Fruit fly (Drosophila melanogaster) whole organism, embryonic: Measurements from ENCODE around the gene CG43645.

Experiments used
- CG12219 ChIP-seq: fragments of 200-800 bp; sonication (Bioruptor generic); optimal IDR thresholded peaks from 3 replicates; lab custom pipeline; 2018; ENCODE audit warnings: missing biosample characterization, mild to moderate bottlenecking, missing genetic modification characterization
- CG12299 ChIP-seq: fragments of 200-800 bp; sonication (Bioruptor generic); optimal IDR thresholded peaks from 2 replicates; lab custom pipeline; 2018; ENCODE audit warnings: missing biosample characterization, mild to moderate bottlenecking, missing genetic modification characterization
- CG1233 ChIP-seq: fragments of 200-800 bp; sonication (Bioruptor generic); optimal IDR thresholded peaks from 4 replicates; lab custom pipeline; 2018; ENCODE audit warnings: missing biosample characterization, mild to moderate bottlenecking, missing genetic modification characterization
- CG12744 ChIP-seq: fragments of 200-800 bp; sonication (Bioruptor generic); optimal IDR thresholded peaks from 2 replicates; lab custom pipeline; 2016; ENCODE audit warnings: missing biosample characterization, missing genetic modification characterization
- CG12769 ChIP-seq: fragments of 200-800 bp; sonication (Bioruptor generic); optimal IDR thresholded peaks from 2 replicates; lab custom pipeline; 2019; ENCODE audit warnings: missing biosample characterization, mild to moderate bottlenecking, missing genetic modification characterization, moderate library complexity
- CG13296 ChIP-seq: fragments of 200-800 bp; sonication (Bioruptor generic); optimal IDR thresholded peaks from 3 replicates; lab custom pipeline; 2018; ENCODE audit warnings: missing biosample characterization, mild to moderate bottlenecking, missing genetic modification characterization
- CG15696 ChIP-seq: fragments of 200-800 bp; sonication (Bioruptor generic); optimal IDR thresholded peaks from 2 replicates; lab custom pipeline; 2019; ENCODE audit warnings: missing biosample characterization, mild to moderate bottlenecking, missing genetic modification characterization, moderate library complexity
- CG17568 ChIP-seq: fragments of 200-800 bp; sonication (Bioruptor generic); optimal IDR thresholded peaks from 2 replicates; lab custom pipeline; 2018; ENCODE audit warnings: missing biosample characterization, mild to moderate bottlenecking, missing genetic modification characterization, moderate library complexity
- CG1832 ChIP-seq: fragments of 200-800 bp; sonication (Bioruptor generic); optimal IDR thresholded peaks from 2 replicates; lab custom pipeline; 2017; ENCODE audit warnings: missing biosample characterization, mild to moderate bottlenecking, missing genetic modification characterization, inconsistent platforms
- CG18764 ChIP-seq: fragments of 200-800 bp; sonication (Bioruptor generic); optimal IDR thresholded peaks from 3 replicates; lab custom pipeline; 2016; ENCODE audit warnings: missing biosample characterization, missing genetic modification characterization
- CG3065 ChIP-seq: fragments of 200-800 bp; sonication (Bioruptor generic); optimal IDR thresholded peaks from 2 replicates; lab custom pipeline; 2016; ENCODE audit warnings: missing biosample characterization, missing genetic modification characterization
- CG32767 ChIP-seq: fragments of 200-800 bp; sonication (Bioruptor generic); IDR thresholded peaks from 2 replicates; pipeline ENCODE4 v1.3.6; 2022; ENCODE audit warnings: missing biosample characterization, missing genetic modification characterization
- CG34376 ChIP-seq: fragments of 200-800 bp; sonication (Bioruptor generic); optimal IDR thresholded peaks from 2 replicates; lab custom pipeline; 2018; ENCODE audit warnings: missing biosample characterization, mild to moderate bottlenecking, missing genetic modification characterization
- CG34422 ChIP-seq: fragments of 200-800 bp; sonication (Bioruptor generic); IDR thresholded peaks from 3 replicates; pipeline ENCODE4 v1.3.6; 2022; ENCODE audit warnings: missing biosample characterization, missing genetic modification characterization
- CG5245 ChIP-seq: fragments of 200-800 bp; sonication (Bioruptor generic); optimal IDR thresholded peaks from 3 replicates; lab custom pipeline; 2016; ENCODE audit warnings: missing biosample characterization, missing genetic modification characterization
- CoRest ChIP-seq: fragments of 200-800 bp; sonication (Bioruptor generic); optimal IDR thresholded peaks from 3 replicates; lab custom pipeline; 2018; ENCODE audit warnings: missing biosample characterization, mild to moderate bottlenecking, missing genetic modification characterization, moderate library complexity
- Lhr ChIP-seq: fragments of 200-800 bp; sonication (Bioruptor generic); optimal IDR thresholded peaks from 3 replicates; lab custom pipeline; 2017; ENCODE audit warnings: mild to moderate bottlenecking, missing biosample characterization, missing genetic modification reagents, missing genetic modification characterization
- Lpt ChIP-seq: fragments of >200 bp; optimal IDR thresholded peaks from 2 replicates; lab custom pipeline; 2018; ENCODE audit warnings: missing biosample characterization, missing genetic modification characterization
- MBD-R2 ChIP-seq: fragments of 200-800 bp; sonication (Bioruptor generic); IDR thresholded peaks from 2 replicates; pipeline ENCODE4 v1.3.6; 2022; ENCODE audit warnings: missing biosample characterization, missing genetic modification characterization
- Optix ChIP-seq: fragments of 200-800 bp; sonication (Bioruptor generic); IDR thresholded peaks from 3 replicates; pipeline ENCODE4 v1.3.6; 2022; ENCODE audit warnings: missing biosample characterization, missing genetic modification characterization
- Sin3A ChIP-seq: fragments of >200 bp; optimal IDR thresholded peaks from 2 replicates; lab custom pipeline; 2018
- Spps ChIP-seq: fragments of 200-800 bp; sonication (Bioruptor generic); optimal IDR thresholded peaks from 2 replicates; lab custom pipeline; 2018; ENCODE audit warnings: missing biosample characterization, mild to moderate bottlenecking, missing genetic modification characterization
- Usf ChIP-seq: fragments of 200-800 bp; sonication (Bioruptor generic); optimal IDR thresholded peaks from 2 replicates; lab custom pipeline; 2017; ENCODE audit warnings: missing genotype, missing biosample characterization, missing genetic modification characterization
- amos ChIP-seq: fragments of 200-800 bp; sonication (Bioruptor generic); IDR thresholded peaks from 2 replicates; pipeline ENCODE4 v1.3.6; 2022; ENCODE audit warnings: missing biosample characterization, missing genetic modification characterization; ENCODE audit not compliant: partially characterized antibody
- cwo ChIP-seq: fragments of 200-800 bp; sonication (Bioruptor generic); optimal IDR thresholded peaks from 3 replicates; lab custom pipeline; 2017; ENCODE audit warnings: missing biosample characterization, missing genetic modification characterization, mild to moderate bottlenecking, moderate library complexity, missing genetic modification reagents
- da ChIP-seq: fragments of 200-800 bp; sonication (Bioruptor generic); optimal IDR thresholded peaks from 2 replicates; lab custom pipeline; 2016; ENCODE audit warnings: missing biosample characterization, missing genetic modification characterization
- dysf ChIP-seq: fragments of 200-800 bp; sonication (Bioruptor generic); IDR thresholded peaks from 3 replicates; pipeline ENCODE4 v1.3.6; 2022; ENCODE audit warnings: missing biosample characterization, missing genetic modification characterization
- ftz-f1 ChIP-seq: fragments of 200-800 bp; sonication (Bioruptor generic); optimal IDR thresholded peaks from 2 replicates; lab custom pipeline; 2016; ENCODE audit warnings: missing biosample characterization, missing genetic modification characterization
- gcm2 ChIP-seq: fragments of 200-800 bp; sonication (Bioruptor generic); optimal IDR thresholded peaks from 2 replicates; lab custom pipeline; 2016; ENCODE audit warnings: missing biosample characterization, missing genetic modification characterization
- h ChIP-seq: fragments of >200 bp; optimal IDR thresholded peaks from 2 replicates; lab custom pipeline; 2017
- hkb ChIP-seq, 2 experiments: fragments of 200-800 bp in 1 of 2; fragments of >200 bp in 1 of 2; sonication (Bioruptor generic) in 1 of 2; IDR thresholded peaks in 1 of 2; optimal IDR thresholded peaks in 1 of 2; 2 replicates each; pipeline versions ENCODE4 v1.3.6 to Lab custom; 2017 to 2022; ENCODE audit warnings: missing biosample characterization in 1 of 2, missing genetic modification characterization in 1 of 2
- insv ChIP-seq, 2 experiments: fragments of 200-800 bp; sonication (Bioruptor generic); optimal IDR thresholded peaks; 3 replicates each; lab custom pipeline; 2016 to 2018; ENCODE audit warnings: missing biosample characterization in 2 of 2, missing genetic modification characterization in 2 of 2
- jumu ChIP-seq: fragments of 200-800 bp; sonication (Bioruptor generic); optimal IDR thresholded peaks from 3 replicates; lab custom pipeline; 2016; ENCODE audit warnings: missing biosample characterization, missing genetic modification characterization
- kah ChIP-seq: fragments of 200-800 bp; sonication (Bioruptor generic); optimal IDR thresholded peaks from 2 replicates; lab custom pipeline; 2018; ENCODE audit warnings: missing biosample characterization, mild to moderate bottlenecking, missing genetic modification characterization
- knrl ChIP-seq: fragments of 200-800 bp; sonication (Bioruptor generic); IDR thresholded peaks from 3 replicates; pipeline ENCODE4 v1.3.6; 2022; ENCODE audit warnings: missing biosample characterization, missing genetic modification characterization; ENCODE audit not compliant: partially characterized antibody
- lbe ChIP-seq: fragments of 200-800 bp; sonication (Bioruptor generic); optimal IDR thresholded peaks from 2 replicates; lab custom pipeline; 2016; ENCODE audit warnings: missing biosample characterization, mild to moderate bottlenecking, missing genetic modification characterization
- pfk ChIP-seq: fragments of 200-800 bp; sonication (Bioruptor generic); optimal IDR thresholded peaks from 2 replicates; lab custom pipeline; 2018; ENCODE audit warnings: missing biosample characterization, mild to moderate bottlenecking, missing genetic modification characterization, moderate library complexity
- phol ChIP-seq: fragments of 200-800 bp; sonication (Bioruptor generic); optimal IDR thresholded peaks from 3 replicates; lab custom pipeline; 2018; ENCODE audit warnings: missing biosample characterization, mild to moderate bottlenecking, missing genetic modification characterization, moderate library complexity
- pnt ChIP-seq: fragments of 200-800 bp; sonication (Bioruptor generic); optimal IDR thresholded peaks from 3 replicates; lab custom pipeline; 2016; ENCODE audit warnings: missing biosample characterization, missing genetic modification characterization
- ranshi ChIP-seq: fragments of 200-800 bp; sonication (Bioruptor generic); IDR thresholded peaks from 2 replicates; pipeline ENCODE4 v1.3.6; 2022; ENCODE audit warnings: missing biosample characterization, missing genetic modification characterization
- run ChIP-seq: fragments of 200-800 bp; sonication (Bioruptor generic); optimal IDR thresholded peaks from 3 replicates; lab custom pipeline; 2018; ENCODE audit warnings: missing biosample characterization, mild to moderate bottlenecking, missing genetic modification characterization
- sens-2 ChIP-seq: fragments of 200-800 bp; sonication (Bioruptor generic); IDR thresholded peaks from 2 replicates; pipeline ENCODE4 v1.3.6; 2022; ENCODE audit warnings: missing biosample characterization, missing genetic modification characterization
- slbo ChIP-seq: fragments of 200-800 bp; sonication (Bioruptor generic); IDR thresholded peaks from 2 replicates; pipeline ENCODE4 v1.3.6; 2022; ENCODE audit warnings: missing biosample characterization, missing genetic modification characterization
- ssp ChIP-seq: fragments of 200-800 bp; sonication (Bioruptor generic); IDR thresholded peaks from 2 replicates; pipeline ENCODE4 v1.3.6; 2022; ENCODE audit warnings: missing biosample characterization, missing genetic modification characterization
- stwl ChIP-seq: fragments of 200-800 bp; sonication (Bioruptor generic); optimal IDR thresholded peaks from 3 replicates; lab custom pipeline; 2018; ENCODE audit warnings: missing biosample characterization, mild to moderate bottlenecking, missing genetic modification characterization, moderate library complexity
- tup ChIP-seq: fragments of 200-800 bp; sonication (Bioruptor generic); optimal IDR thresholded peaks from 2 replicates; lab custom pipeline; 2016; ENCODE audit warnings: missing biosample characterization, mild to moderate bottlenecking, missing genetic modification characterization, moderate library complexity
- unpg ChIP-seq: fragments of 200-800 bp; sonication (Bioruptor generic); optimal IDR thresholded peaks from 3 replicates; lab custom pipeline; 2018; ENCODE audit warnings: missing biosample characterization, mild to moderate bottlenecking, missing genetic modification characterization, moderate library complexity
- zen ChIP-seq: fragments of 200-800 bp; sonication (Bioruptor generic); optimal IDR thresholded peaks from 3 replicates; lab custom pipeline; 2018; ENCODE audit warnings: missing biosample characterization, mild to moderate bottlenecking, missing genetic modification characterization, moderate library complexity
- zen2 ChIP-seq: fragments of 200-800 bp; sonication (Bioruptor generic); IDR thresholded peaks from 3 replicates; pipeline ENCODE4 v1.3.6; 2022; ENCODE audit warnings: missing biosample characterization, missing genetic modification characterization; ENCODE audit not compliant: partially characterized antibody

The CG43645 gene

DNA sequence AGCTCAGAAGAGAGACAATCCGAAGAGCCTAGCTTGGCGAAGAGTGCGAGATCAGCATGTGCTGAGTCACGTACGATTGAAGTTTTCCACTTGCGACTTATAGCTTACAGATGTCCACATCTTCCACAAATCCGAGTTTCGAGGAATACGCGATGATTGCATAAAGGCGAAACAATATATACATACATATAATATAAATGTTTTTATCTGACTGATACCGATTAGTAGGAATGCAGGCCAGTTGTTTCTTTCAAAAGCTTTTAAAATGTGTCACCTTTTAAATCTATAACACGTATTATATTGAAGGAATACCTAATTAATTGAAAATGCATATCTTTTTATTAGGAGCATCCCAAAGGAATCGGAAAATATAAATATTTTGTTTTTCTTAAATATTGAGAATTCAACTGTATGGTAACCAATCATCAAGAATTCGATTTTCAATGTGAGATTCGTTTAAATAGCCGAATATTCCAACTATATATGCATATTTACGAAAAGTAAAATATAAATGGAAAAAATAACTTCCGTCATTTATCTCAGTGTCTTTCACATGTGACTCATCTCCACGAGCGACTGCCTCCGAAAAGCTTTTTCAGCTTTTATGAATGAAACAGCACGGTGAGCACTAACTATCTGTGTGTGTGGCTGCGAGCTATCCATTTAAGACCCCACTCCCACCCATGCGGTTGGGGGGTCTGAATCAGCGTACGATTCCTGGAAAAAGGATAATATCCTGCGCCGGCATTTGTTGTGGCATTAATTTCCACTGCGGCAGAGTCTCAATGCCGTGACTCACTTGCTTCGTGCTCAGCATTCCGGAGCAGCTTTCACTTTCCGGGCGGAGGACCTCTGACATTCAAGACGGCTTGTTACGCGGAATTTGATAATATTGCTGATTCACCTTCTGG is 34.8 kb upstream of the CG43645 start (continued):
- TF ChIP-seq slbo (peak; percentile 63), CG5245 (GFP tag; lab: Kevin White, UChicago) (no peak), pnt (GFP tag; lab: Kevin White, UChicago) (peak; percentile 4), CG15696 (no peak), CG17568 (peak; percentile 22), CG34422 (GFP tag; lab: Robert Waterston, UW) (0 out of 3 replicates have a peak, but pooled peaks have one; percentile 38), zen (tag; lab: Kevin White, UChicago) (no peak), tup (GFP tag; lab: Kevin White, UChicago) (no peak), Spps (tag; lab: Kevin White, UChicago) (no peak), CG1832 (GFP tag; lab: Kevin White, UChicago) (no peak), gcm2 (GFP tag; lab: Kevin White, UChicago) (peak; percentile 2), ssp (GFP tag; lab: Robert Waterston, UW) (no peak), CG1233 (GFP tag; lab: Kevin White, UChicago) (peak; percentile 63), Usf (GFP tag; lab: Kevin White, UChicago) (no peak), CoRest (tag; lab: Kevin White, UChicago) (peak; percentile 77), dysf (peak; percentile 69; the same call in 2 of the 3 replicates), phol (tag; lab: Kevin White, UChicago) (no peak), CG18764 (GFP tag; lab: Kevin White, UChicago) (no peak), sens-2 (no peak), ftz-f1 (GFP tag; lab: Kevin White, UChicago) (no peak), Sin3A (lab: Kevin White, UChicago) (no peak), MBD-R2 (GFP tag; lab: Robert Waterston, UW) (no peak; the same call in 1 of the 2 replicates), jumu (GFP tag; lab: Kevin White, UChicago) (no peak), CG34376 (GFP tag; lab: Kevin White, UChicago) (peak; percentile 20), Lhr (no peak), Lpt (GFP tag; lab: Kevin White, UChicago) (no peak), CG12769 (peak; percentile 54), CG13296 (GFP tag; lab: Kevin White, UChicago) (peak; percentile 47), lbe (GFP tag; lab: Kevin White, UChicago) (peak; percentile 60), CG12744 (GFP tag; lab: Kevin White, UChicago) (no peak), run (tag; lab: Kevin White, UChicago) (peak; percentile 49), hkb (optimal IDR thresholded peaks at IDR 0.05; lab: Kevin White, UChicago) (no peak), hkb (GFP tag; IDR thresholded peaks at IDR 0.05; lab: Robert Waterston, UW) (peak; percentile 81), cwo (GFP tag; lab: Kevin White, UChicago) (peak; percentile 42), unpg (GFP tag; lab: Kevin White, UChicago) (peak; percentile 76), stwl (tag; lab: Kevin White, UChicago) (no peak), Optix (no peak), insv (GFP tag; optimal IDR thresholded peaks at IDR 0.05; lab: Kevin White, UChicago) (no peak), CG32767 (GFP tag; lab: Robert Waterston, UW) (no peak), ranshi (GFP tag; lab: Robert Waterston, UW) (no peak), zen2 (GFP tag; lab: Robert Waterston, UW) (no peak), pfk (no peak), CG12219 (GFP tag; lab: Kevin White, UChicago) (peak; percentile 20), amos (GFP tag; lab: Robert Waterston, UW) (no peak), CG3065 (GFP tag; lab: Kevin White, UChicago) (no peak), CG12299 (peak; percentile 38), h (lab: Kevin White, UChicago) (no peak), da (GFP tag; lab: Kevin White, UChicago) (no peak), knrl (GFP tag; lab: Robert Waterston, UW) (no peak), kah (GFP tag; lab: Kevin White, UChicago) (no peak)
